Worm (Caenorhabditis elegans): Measurements from ENCODE around the gene F55B11.7.
"Not testable (repeated sequence)": the region's sequence is repeated elsewhere in the genome, so short reads cannot be mapped to it uniquely, and the experiment has no call there.

F55B11.7 gene

DNA sequence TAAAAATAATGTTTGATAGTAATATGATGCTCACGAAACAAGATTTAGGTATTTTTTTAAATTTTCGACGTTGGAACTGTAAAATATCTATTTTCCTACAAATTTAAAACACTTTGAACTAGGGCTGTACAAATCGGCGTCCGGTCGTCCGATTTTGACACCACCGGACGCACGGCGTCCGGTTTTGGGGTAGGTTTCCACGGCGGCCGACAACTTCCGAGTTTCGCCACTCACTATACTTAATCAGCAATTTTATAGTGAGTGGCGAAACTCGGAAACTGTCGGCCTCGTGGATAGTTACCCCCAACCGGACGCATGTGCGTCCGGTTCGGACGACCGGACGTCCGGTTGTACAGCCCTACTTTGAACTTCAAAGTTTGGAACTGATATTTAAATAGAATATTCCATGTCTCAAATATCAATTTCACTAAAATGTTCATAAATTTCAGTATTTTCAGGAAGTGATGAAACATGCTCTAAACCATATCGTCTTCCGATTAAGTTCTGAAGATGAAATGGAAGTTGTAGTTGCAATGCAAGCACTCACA, 44.5 kb downstream of the F55B11.7 start (continued):
- no peak for TF ChIP-seq gei-17 (GFP tag; optimal IDR thresholded peaks at IDR 0.05)

- not testable (repeated sequence) for TF ChIP-seq snpc-4 (GFP tag; optimal IDR thresholded peaks at IDR 0.05)
- peak in 1 of 4 experiments; percentile 17 for TF ChIP-seq snpc-4 (tag; optimal IDR thresholded peaks at IDR 0.05)
These were observed 48.0 kb downstream of the F55B11.7 start, which contains the start of gene Y67A10A.7 for ce11 chrIV:14373814-14374213. TSS of gene Y67A10A.7 (plus strand) at chrIV:14374114.

DNA sequence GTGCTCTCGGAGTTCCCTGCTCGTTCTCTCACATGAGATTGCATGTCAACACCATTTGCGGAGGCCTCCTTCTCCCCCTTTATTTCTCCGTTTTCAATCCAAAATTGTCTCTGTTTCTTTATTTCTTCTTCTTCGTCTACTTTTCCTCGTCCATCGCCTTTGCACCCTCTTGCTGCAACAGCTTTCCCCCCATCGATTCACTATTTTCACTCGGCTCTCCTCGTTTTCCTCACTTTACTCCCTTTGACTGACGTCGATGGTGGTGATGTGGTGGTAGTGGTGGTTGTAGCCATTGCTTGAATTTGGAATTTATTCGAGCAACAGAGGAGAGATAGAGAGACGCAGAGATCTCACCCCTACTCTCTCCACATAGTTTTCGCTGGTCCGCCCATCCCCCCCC, 50.2 kb downstream of the F55B11.7 start:
- TF ChIP-seq lag-1 (GFP tag; IDR thresholded peaks at IDR 0.05) = no peak
- TF ChIP-seq F33H1.4 (GFP tag; IDR thresholded peaks at IDR 0.05) = no peak
- TF ChIP-seq somi-1 (GFP tag; optimal IDR thresholded peaks at IDR 0.05) = peak; percentile 20
- no peak for TF ChIP-seq hrde-1 (tag; optimal IDR thresholded peaks at IDR 0.05; ENCODE audit: borderline replicate concordance)
- TF ChIP-seq lsy-27 (tag; optimal IDR thresholded peaks at IDR 0.05; ENCODE audit: borderline replicate concordance, insufficient read depth) = no peak
- no peak for TF ChIP-seq ccch-3 (GFP tag; optimal IDR thresholded peaks at IDR 0.05)
- TF ChIP-seq lin-40 (tag; optimal IDR thresholded peaks at IDR 0.05) = peak; percentile 6
- TF ChIP-seq K12H6.12 (tag; optimal IDR thresholded peaks at IDR 0.05) = peak; percentile 69
- TF ChIP-seq snpc-1.1 (tag; optimal IDR thresholded peaks at IDR 0.05; ENCODE audit: insufficient read depth) = no peak
- no peak for TF ChIP-seq pha-4 (tag; optimal IDR thresholded peaks at IDR 0.05)
- no peak for TF ChIP-seq Y56A3A.18 (GFP tag; IDR thresholded peaks at IDR 0.05)
- TF ChIP-seq bed-1 (GFP tag; IDR thresholded peaks at IDR 0.05) = no peak
- TF ChIP-seq egrh-3 (GFP tag; IDR thresholded peaks at IDR 0.05) = no peak
- TF ChIP-seq ama-1 (optimal IDR thresholded peaks at IDR 0.05) = no peak
- TF ChIP-seq ama-1 (GFP tag; optimal IDR thresholded peaks at IDR 0.05) = no peak
- TF ChIP-seq ceh-100 (GFP tag; IDR thresholded peaks at IDR 0.05) = no peak
- TF ChIP-seq sea-2 (GFP tag; IDR thresholded peaks at IDR 0.05) = no peak
- TF ChIP-seq ZK185.1 (tag; optimal IDR thresholded peaks at IDR 0.05; ENCODE audit: poor library complexity, severe bottlenecking) = no peak
- TF ChIP-seq snpc-4 (GFP tag; optimal IDR thresholded peaks at IDR 0.05) = no peak
- TF ChIP-seq snpc-4 (tag; optimal IDR thresholded peaks at IDR 0.05) = peak in 1 of 4 experiments; percentile 11
